Fruit fly (Drosophila melanogaster): ENCODE results near the gene klu.

klu gene

dm6 chr3L:10965731-10966647 is 43.0 kb downstream of the klu start (continued):
- TF ChIP-seq Ets21C (GFP tag; optimal IDR thresholded peaks at IDR 0.05) (peak; percentile 74), eg (GFP tag; IDR thresholded peaks at IDR 0.05) (peak; percentile 65), Eip78C (GFP tag) (peak; percentile 96), achi (GFP tag; optimal IDR thresholded peaks at IDR 0.05) (peak; percentile 77), svp (GFP tag) (peak; percentile 93), salr (GFP tag; optimal IDR thresholded peaks at IDR 0.05) (peak; percentile 30 to 69), CG6276 (GFP tag; optimal IDR thresholded peaks at IDR 0.05) (peak; percentile 26), fd59A (GFP tag; optimal IDR thresholded peaks at IDR 0.05) (peak; percentile 65), acj6 (GFP tag; optimal IDR thresholded peaks at IDR 0.05) (peak; percentile 83), CG10669 (GFP tag; optimal IDR thresholded peaks at IDR 0.05) (peak; percentile 72), CG15336 (GFP tag; IDR thresholded peaks at IDR 0.05) (0 out of 2 replicates have a peak, but pooled peaks have one; percentile 33), CG1621 (tag; optimal IDR thresholded peaks at IDR 0.05) (peak; percentile 75), CG11762 (GFP tag; optimal IDR thresholded peaks at IDR 0.05; ENCODE audit: insufficient read depth) (peak; percentile 60), esn (GFP tag; optimal IDR thresholded peaks at IDR 0.05) (peak; percentile 88), CG10631 (GFP tag; optimal IDR thresholded peaks at IDR 0.05) (peak; percentile 63), CG8632 (GFP tag; optimal IDR thresholded peaks at IDR 0.05) (peak; percentile 84), Met (GFP tag; optimal IDR thresholded peaks at IDR 0.05) (peak; percentile 86), CG6808 (GFP tag; optimal IDR thresholded peaks at IDR 0.05) (peak; percentile 62), CG9139 (GFP tag; optimal IDR thresholded peaks at IDR 0.05) (peak; percentile 32), CG3032 (tag; optimal IDR thresholded peaks at IDR 0.05) (peak; percentile 67), Sox14 (GFP tag; optimal IDR thresholded peaks at IDR 0.05) (peak; percentile 80), fkh (GFP tag; optimal IDR thresholded peaks at IDR 0.05) (no peak), ss (GFP tag; optimal IDR thresholded peaks at IDR 0.05) (peak; percentile 55 to 83), Gug (GFP tag; IDR thresholded peaks at IDR 0.05) (0 out of 2 replicates have a peak, but pooled peaks have one; percentile 17), CG4318 (GFP tag; optimal IDR thresholded peaks at IDR 0.05) (peak; percentile 28), CG16779 (tag; optimal IDR thresholded peaks at IDR 0.05) (peak; percentile 48), lz (GFP tag; optimal IDR thresholded peaks at IDR 0.05) (peak; percentile 82), CG11294 (GFP tag; IDR thresholded peaks at IDR 0.05) (peak; percentile 44; the same call in 1 of the 2 replicates), CG11902 (GFP tag; optimal IDR thresholded peaks at IDR 0.05) (peak; percentile 83), OdsH (GFP tag; optimal IDR thresholded peaks at IDR 0.05) (peak; percentile 85), net (GFP tag; optimal IDR thresholded peaks at IDR 0.05) (peak; percentile 77), vri (GFP tag; optimal IDR thresholded peaks at IDR 0.05) (peak; percentile 47), Hr38 (GFP tag; optimal IDR thresholded peaks at IDR 0.05) (no peak), Eip93F (GFP tag; optimal IDR thresholded peaks at IDR 0.05) (peak; percentile 43), Ets96B (tag; optimal IDR thresholded peaks at IDR 0.05) (peak; percentile 74), spab (GFP tag; optimal IDR thresholded peaks at IDR 0.05) (peak; percentile 69), CG8319 (GFP tag; optimal IDR thresholded peaks at IDR 0.05) (peak; percentile 58), fd85E (GFP tag; optimal IDR thresholded peaks at IDR 0.05) (no peak)

- no peak for TF ChIP-seq CG9139 (GFP tag; optimal IDR thresholded peaks at IDR 0.05)
- TF ChIP-seq acj6 (GFP tag; optimal IDR thresholded peaks at IDR 0.05), result peak; percentile 24
- TF ChIP-seq CG3919 (GFP tag; optimal IDR thresholded peaks at IDR 0.05), result peak; percentile 47
- no peak for TF ChIP-seq CG15336 (GFP tag; IDR thresholded peaks at IDR 0.05)
- TF ChIP-seq CG10669 (GFP tag; optimal IDR thresholded peaks at IDR 0.05), result peak; percentile 41
- no peak for TF ChIP-seq CG4318 (GFP tag; optimal IDR thresholded peaks at IDR 0.05)
- TF ChIP-seq CG32006 (GFP tag; optimal IDR thresholded peaks at IDR 0.05), result peak; percentile 42
- no peak for TF ChIP-seq dac (GFP tag; optimal IDR thresholded peaks at IDR 0.05)
- TF ChIP-seq CG8632 (GFP tag; optimal IDR thresholded peaks at IDR 0.05), result peak; percentile 36
- peak; percentile 37 for TF ChIP-seq svp (GFP tag)
- no peak for TF ChIP-seq CG8319 (GFP tag; optimal IDR thresholded peaks at IDR 0.05)
- TF ChIP-seq CG11294 (GFP tag; IDR thresholded peaks at IDR 0.05), result no peak
- no peak for TF ChIP-seq fkh (GFP tag; optimal IDR thresholded peaks at IDR 0.05)
- TF ChIP-seq esn (GFP tag; optimal IDR thresholded peaks at IDR 0.05), result peak; percentile 33
- TF ChIP-seq Lpt (GFP tag; optimal IDR thresholded peaks at IDR 0.05), result peak; percentile 19
- TF ChIP-seq eg (GFP tag; IDR thresholded peaks at IDR 0.05), result 0 out of 3 replicates have a peak, but pooled peaks have one; percentile 6
- TF ChIP-seq Eip93F (GFP tag; optimal IDR thresholded peaks at IDR 0.05), result no peak
- peak; percentile 28 for TF ChIP-seq Met (GFP tag; optimal IDR thresholded peaks at IDR 0.05)
- no peak for TF ChIP-seq Gug (GFP tag; IDR thresholded peaks at IDR 0.05)
- TF ChIP-seq CG6276 (GFP tag; optimal IDR thresholded peaks at IDR 0.05), result peak; percentile 11
- TF ChIP-seq Blimp-1 (GFP tag; optimal IDR thresholded peaks at IDR 0.05), result no peak
- peak; percentile 40 for TF ChIP-seq CG6792 (GFP tag; optimal IDR thresholded peaks at IDR 0.05)
- TF ChIP-seq CG1621 (tag; optimal IDR thresholded peaks at IDR 0.05), result peak; percentile 9
- TF ChIP-seq spab (GFP tag; optimal IDR thresholded peaks at IDR 0.05), result peak; percentile 44
- TF ChIP-seq cyc (GFP tag; optimal IDR thresholded peaks at IDR 0.05), result no peak
- TF ChIP-seq lz (GFP tag; optimal IDR thresholded peaks at IDR 0.05), result no peak
- no peak for TF ChIP-seq fd85E (GFP tag; optimal IDR thresholded peaks at IDR 0.05)
- TF ChIP-seq achi (GFP tag; optimal IDR thresholded peaks at IDR 0.05), result peak; percentile 41
- TF ChIP-seq CG11762 (GFP tag; optimal IDR thresholded peaks at IDR 0.05; ENCODE audit: insufficient read depth), result no peak
Observed at dm6 chr3L:10963952-10964351, 45.0 kb downstream of the klu start.
